Worm (Caenorhabditis elegans) whole organism, L3 larva: ENCODE results near the gene aco-1.

Experiments used
- nhr-23 ChIP-seq: fragments of 150-350 bp; optimal IDR thresholded peaks from 2 replicates; lab custom pipeline; 2014; ENCODE audit warnings: missing biosample characterization, missing genetic modification reagents, missing genetic modification characterization
- pha-4 ChIP-seq: fragments of 150-350 bp; optimal IDR thresholded peaks from 2 replicates; lab custom pipeline; 2014; ENCODE audit warnings: missing biosample characterization, missing genetic modification reagents, missing genetic modification characterization
- snpc-4 ChIP-seq: fragments of 150-350 bp; optimal IDR thresholded peaks from 2 replicates; lab custom pipeline; 2014; ENCODE audit warnings: missing biosample characterization, missing genetic modification characterization
- unc-39 ChIP-seq: sonication (generic microtip); optimal IDR thresholded peaks from 4 replicates; lab custom pipeline; 2017; ENCODE audit warnings: missing biosample characterization, missing genetic modification characterization

DNA sequence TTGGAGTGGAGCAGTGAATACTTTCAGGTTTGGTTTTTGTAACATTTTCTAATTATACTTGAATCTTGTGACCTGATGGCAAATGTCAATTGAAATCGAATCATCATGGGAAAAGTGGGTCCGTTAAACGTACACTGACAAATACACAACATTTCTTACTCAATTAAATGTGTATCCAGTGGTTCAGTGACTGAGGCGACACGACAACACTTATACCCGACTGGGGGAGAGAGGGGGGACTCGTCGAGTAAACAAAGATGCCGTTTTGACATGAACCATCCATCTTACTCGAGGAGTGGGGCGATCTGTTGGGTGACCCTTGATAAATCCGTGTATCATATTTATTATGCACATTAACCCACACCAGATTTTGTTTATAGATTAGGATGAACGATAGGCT, 29.2 kb downstream of the aco-1 start:
- TF ChIP-seq nhr-23 (tag; lab: Kevin White, UChicago) (no peak), snpc-4 (no peak), pha-4 (tag; lab: Kevin White, UChicago) (no peak), unc-39 (tag; lab: Kevin White, UChicago) (no peak)
